Worm (Caenorhabditis elegans) whole organism, young adult: Measurements from ENCODE around the gene C28C12.11.

Experiments used
- B0019.2 ChIP-seq: fragments of 200-800 bp; sonication (Bioruptor generic); conservative IDR thresholded peaks from 2 replicates; pipeline ENCODE4 v1.3.6; 2022; ENCODE audit warnings: missing genetic modification reagents, missing genetic modification characterization, missing compliant biosample characterization
- B0261.1 ChIP-seq: sonication (generic microtip); optimal IDR thresholded peaks from 2 replicates; lab custom pipeline; 2016; ENCODE audit warnings: mild to moderate bottlenecking, missing genetic modification characterization, moderate library complexity, missing compliant biosample characterization
- D2030.7 ChIP-seq: fragments of 200-800 bp; sonication (Bioruptor generic); IDR thresholded peaks from 2 replicates; pipeline ENCODE4 v1.3.6; 2022; ENCODE audit warnings: missing genetic modification reagents, missing genetic modification characterization, missing compliant biosample characterization
- F10E7.11 ChIP-seq: sonication (generic microtip); optimal IDR thresholded peaks from 2 replicates; lab custom pipeline; 2017; ENCODE audit warnings: mild to moderate bottlenecking, missing genetic modification characterization, moderate library complexity, missing compliant biosample characterization
- F33H1.4 ChIP-seq: fragments of 200-800 bp; sonication (Bioruptor generic); IDR thresholded peaks from 2 replicates; pipeline ENCODE4 v1.3.6; 2022; ENCODE audit warnings: missing genetic modification reagents, missing genetic modification characterization, missing compliant biosample characterization
- F37B4.10 ChIP-seq: fragments of 200-800 bp; sonication (Bioruptor generic); IDR thresholded peaks from 2 replicates; pipeline ENCODE4 v1.3.6; 2022; ENCODE audit warnings: missing genetic modification characterization, missing compliant biosample characterization
- F49E8.2 ChIP-seq: sonication (generic microtip); optimal IDR thresholded peaks from 3 replicates; lab custom pipeline; 2017; ENCODE audit warnings: missing genetic modification characterization, mild to moderate bottlenecking, missing compliant biosample characterization, antibody characterized with exemption, moderate library complexity; ENCODE audit not compliant: insufficient read depth
- F52B5.7 ChIP-seq: sonication (generic microtip); optimal IDR thresholded peaks from 2 replicates; lab custom pipeline; 2016; ENCODE audit warnings: mild to moderate bottlenecking, missing genetic modification characterization, missing compliant biosample characterization
- F55B11.4 ChIP-seq: sonication (generic microtip); optimal IDR thresholded peaks from 2 replicates; lab custom pipeline; 2016; ENCODE audit warnings: missing compliant biosample characterization, missing genetic modification characterization, borderline replicate concordance; ENCODE audit not compliant: insufficient read depth
- F57C9.4 ChIP-seq: sonication (generic microtip); optimal IDR thresholded peaks from 2 replicates; lab custom pipeline; 2017; ENCODE audit warnings: mild to moderate bottlenecking, missing genetic modification characterization, missing compliant biosample characterization
- K11D2.4 ChIP-seq: fragments of 200-800 bp; sonication (Bioruptor generic); IDR thresholded peaks from 2 replicates; pipeline ENCODE4 v1.3.6; 2022; ENCODE audit warnings: missing genetic modification reagents, missing genetic modification characterization, missing compliant biosample characterization
- K12H6.12 ChIP-seq: fragments of 200-800 bp; sonication (Bioruptor generic); optimal IDR thresholded peaks from 2 replicates; lab custom pipeline; 2018; ENCODE audit warnings: mild to moderate bottlenecking, missing genetic modification characterization, missing compliant biosample characterization
- Y67H2A.10 ChIP-seq: fragments of 200-800 bp; sonication (Bioruptor generic); conservative IDR thresholded peaks from 2 replicates; pipeline ENCODE4 v1.3.6; 2022; ENCODE audit warnings: missing genetic modification reagents, missing genetic modification characterization, missing compliant biosample characterization
- ama-1 ChIP-seq, 3 experiments: fragments of 150-350 bp in 1 of 3; sonication (generic microtip) in 2 of 3; optimal IDR thresholded peaks; 2 replicates each; lab custom pipeline; 2014 to 2018; ENCODE audit warnings: missing biosample characterization in 2 of 3, missing genetic modification characterization in 2 of 3, missing genetic modification reagents in 2 of 3
- attf-6 ChIP-seq: fragments of 200-800 bp; sonication (Bioruptor generic); IDR thresholded peaks from 2 replicates; pipeline ENCODE4 v1.3.6; 2022; ENCODE audit warnings: missing genetic modification reagents, missing genetic modification characterization, missing compliant biosample characterization
- ccch-3 ChIP-seq: fragments of 200-800 bp; sonication (Bioruptor generic); optimal IDR thresholded peaks from 2 replicates; lab custom pipeline; 2018; ENCODE audit warnings: mild to moderate bottlenecking, missing genetic modification characterization, missing compliant biosample characterization
- ceh-27 ChIP-seq: fragments of 200-800 bp; sonication (Bioruptor generic); optimal IDR thresholded peaks from 2 replicates; lab custom pipeline; 2018; ENCODE audit warnings: mild to moderate bottlenecking, missing genetic modification characterization, moderate library complexity, missing compliant biosample characterization
- ceh-58 ChIP-seq: fragments of 200-800 bp; sonication (Bioruptor generic); IDR thresholded peaks from 2 replicates; pipeline ENCODE4 v1.3.6; 2022; ENCODE audit warnings: missing genetic modification characterization, missing compliant biosample characterization
- ceh-79 ChIP-seq: sonication (generic microtip); optimal IDR thresholded peaks from 2 replicates; lab custom pipeline; 2017; ENCODE audit warnings: mild to moderate bottlenecking, missing genetic modification characterization, missing compliant biosample characterization
- chd-7 ChIP-seq: sonication (generic microtip); optimal IDR thresholded peaks from 2 replicates; lab custom pipeline; 2016; ENCODE audit warnings: mild to moderate bottlenecking, missing genetic modification characterization, moderate library complexity, missing compliant biosample characterization
- die-1 ChIP-seq: sonication (generic microtip); optimal IDR thresholded peaks from 2 replicates; lab custom pipeline; 2016; ENCODE audit warnings: missing genotype, mild to moderate bottlenecking, missing genetic modification characterization, missing compliant biosample characterization
- egl-44 ChIP-seq: fragments of 200-800 bp; sonication (Bioruptor generic); IDR thresholded peaks from 2 replicates; pipeline ENCODE4 v1.3.6; 2022; ENCODE audit warnings: missing genetic modification reagents, missing genetic modification characterization, missing compliant biosample characterization
- egrh-3 ChIP-seq: fragments of 200-800 bp; sonication (Bioruptor generic); IDR thresholded peaks from 2 replicates; pipeline ENCODE4 v1.3.6; 2022; ENCODE audit warnings: missing genetic modification reagents, missing genetic modification characterization, missing compliant biosample characterization
- hlh-12 ChIP-seq: sonication (generic microtip); optimal IDR thresholded peaks from 2 replicates; lab custom pipeline; 2016; ENCODE audit warnings: missing genetic modification characterization, missing compliant biosample characterization
- hrde-1 ChIP-seq: sonication (generic microtip); optimal IDR thresholded peaks from 2 replicates; lab custom pipeline; 2016; ENCODE audit warnings: missing genetic modification characterization, mild to moderate bottlenecking, missing compliant biosample characterization, moderate library complexity, missing genotype, missing genetic modification reagents, borderline replicate concordance
- hsf-1 ChIP-seq: fragments of 200-800 bp; sonication (Bioruptor generic); IDR thresholded peaks from 2 replicates; pipeline ENCODE4 v1.3.6; 2022; ENCODE audit warnings: missing genetic modification reagents, missing genetic modification characterization, missing compliant biosample characterization
- lag-1 ChIP-seq: fragments of 200-800 bp; sonication (Bioruptor generic); IDR thresholded peaks from 2 replicates; pipeline ENCODE4 v1.3.6; 2022; ENCODE audit warnings: missing genetic modification reagents, missing genetic modification characterization, missing compliant biosample characterization
- lin-26 ChIP-seq: fragments of 200-800 bp; sonication (Bioruptor generic); IDR thresholded peaks from 2 replicates; pipeline ENCODE4 v1.3.6; 2022; ENCODE audit warnings: missing genetic modification reagents, missing genetic modification characterization, missing compliant biosample characterization
- madf-10 ChIP-seq: sonication (generic microtip); optimal IDR thresholded peaks from 2 replicates; lab custom pipeline; 2016; ENCODE audit warnings: mild to moderate bottlenecking, missing genetic modification characterization, missing compliant biosample characterization
- madf-6 ChIP-seq: fragments of 200-800 bp; sonication (Bioruptor generic); IDR thresholded peaks from 2 replicates; pipeline ENCODE4 v1.3.6; 2022; ENCODE audit warnings: missing genetic modification reagents, missing genetic modification characterization, missing compliant biosample characterization
- nfya-1 ChIP-seq: sonication (generic microtip); optimal IDR thresholded peaks from 2 replicates; lab custom pipeline; 2017; ENCODE audit warnings: antibody characterized with exemption, missing compliant biosample characterization, missing genetic modification characterization, borderline replicate concordance; ENCODE audit not compliant: insufficient read depth
- nfya-2 ChIP-seq: fragments of 200-800 bp; sonication (Bioruptor generic); IDR thresholded peaks from 2 replicates; pipeline ENCODE4 v1.3.6; 2022; ENCODE audit warnings: missing genetic modification reagents, missing genetic modification characterization, missing compliant biosample characterization
- nfyb-1 ChIP-seq: fragments of 200-800 bp; sonication (Bioruptor generic); IDR thresholded peaks from 2 replicates; pipeline ENCODE4 v1.3.6; 2022; ENCODE audit warnings: missing genetic modification reagents, missing genetic modification characterization, missing compliant biosample characterization
- nhr-179 ChIP-seq: sonication (generic microtip); optimal IDR thresholded peaks from 2 replicates; lab custom pipeline; 2016; ENCODE audit warnings: mild to moderate bottlenecking, missing genetic modification characterization, missing compliant biosample characterization
- nhr-27 ChIP-seq: fragments of 200-800 bp; sonication (Bioruptor generic); optimal IDR thresholded peaks from 2 replicates; lab custom pipeline; 2018; ENCODE audit warnings: mild to moderate bottlenecking, missing genetic modification characterization, moderate library complexity, missing compliant biosample characterization
- nhr-90 ChIP-seq: sonication (generic microtip); optimal IDR thresholded peaks from 2 replicates; lab custom pipeline; 2016; ENCODE audit warnings: missing genotype, mild to moderate bottlenecking, missing genetic modification characterization, missing compliant biosample characterization
- rec-8 ChIP-seq, 2 experiments: sonication (generic microtip); optimal IDR thresholded peaks; 2 replicates each; lab custom pipeline; 2016; ENCODE audit warnings: mild to moderate bottlenecking in 2 of 2, missing genetic modification characterization in 2 of 2, missing genetic modification reagents in 2 of 2, missing genotype in 2 of 2, missing biosample characterization in 1 of 2, missing compliant biosample characterization in 1 of 2, moderate library complexity in 1 of 2
- rpc-1 ChIP-seq, 2 experiments: fragments of 150-350 bp in 1 of 2; sonication (generic microtip) in 1 of 2; optimal IDR thresholded peaks; 2 replicates each; lab custom pipeline; 2014 to 2018; ENCODE audit warnings: missing biosample characterization in 1 of 2, missing genetic modification characterization in 1 of 2, missing genetic modification reagents in 1 of 2, missing genotype in 1 of 2
- snpc-3.4 ChIP-seq: sonication (generic microtip); optimal IDR thresholded peaks from 2 replicates; lab custom pipeline; 2017; ENCODE audit warnings: missing genetic modification characterization, mild to moderate bottlenecking, missing compliant biosample characterization, antibody characterized with exemption, moderate library complexity, missing genotype, missing genetic modification reagents
- snpc-4 ChIP-seq, 5 experiments: fragments of 150-350 bp in 1 of 5; sonication (generic microtip) in 4 of 5; optimal IDR thresholded peaks; 2 replicates each; lab custom pipeline; 2014 to 2018; ENCODE audit warnings: missing genetic modification characterization in 5 of 5, missing biosample characterization in 3 of 5, antibody characterized with exemption in 2 of 5, mild to moderate bottlenecking in 2 of 5, missing compliant biosample characterization in 2 of 5, missing genotype in 2 of 5, moderate library complexity in 2 of 5, missing genetic modification reagents in 1 of 5
- somi-1 ChIP-seq: fragments of 200-800 bp; sonication (Bioruptor generic); optimal IDR thresholded peaks from 2 replicates; lab custom pipeline; 2018; ENCODE audit warnings: mild to moderate bottlenecking, missing genetic modification characterization, missing compliant biosample characterization
- tbp1 ChIP-seq: fragments of 200-800 bp; sonication (Bioruptor generic); optimal IDR thresholded peaks from 2 replicates; lab custom pipeline; 2018; ENCODE audit warnings: mild to moderate bottlenecking, missing genetic modification characterization, missing compliant biosample characterization
- tbx-9 ChIP-seq: sonication (generic microtip); optimal IDR thresholded peaks from 2 replicates; lab custom pipeline; 2016; ENCODE audit warnings: borderline replicate concordance, missing genetic modification characterization, inconsistent platforms, missing compliant biosample characterization
- ztf-18 ChIP-seq: sonication (generic microtip); optimal IDR thresholded peaks from 2 replicates; lab custom pipeline; 2016; ENCODE audit warnings: missing genotype, mild to moderate bottlenecking, missing genetic modification characterization, missing compliant biosample characterization
- ztf-25 ChIP-seq: fragments of 200-800 bp; sonication (Bioruptor generic); IDR thresholded peaks from 2 replicates; pipeline ENCODE4 v1.3.6; 2022; ENCODE audit warnings: missing genetic modification reagents, missing genetic modification characterization, missing compliant biosample characterization
- ztf-28 ChIP-seq: fragments of 200-800 bp; sonication (Bioruptor generic); IDR thresholded peaks from 2 replicates; pipeline ENCODE4 v1.3.6; 2022; ENCODE audit warnings: missing genetic modification reagents, missing genetic modification characterization, missing compliant biosample characterization

The C28C12.11 gene

DNA sequence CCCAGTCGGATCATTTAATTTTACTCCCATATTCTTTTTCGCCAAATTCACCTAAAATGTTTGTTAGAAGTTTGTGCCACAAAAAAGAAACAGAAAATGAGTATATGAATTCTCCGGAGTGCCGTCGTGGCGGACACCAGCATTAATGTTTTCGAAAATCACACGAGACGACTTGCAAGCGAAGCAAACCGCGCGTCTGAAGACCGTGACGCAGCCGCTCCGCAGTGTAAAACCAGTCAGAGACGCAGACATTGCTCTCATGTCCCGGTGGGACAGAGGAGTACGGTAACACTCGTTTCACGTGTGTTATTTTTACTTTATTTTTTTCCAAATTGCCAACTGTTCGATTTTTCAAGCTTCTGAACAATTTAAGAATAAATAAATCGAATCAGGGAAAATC, 41.1 kb upstream of the C28C12.11 start, which contains the start of the genes T26A8.4 and pdtf-1 (continued):
- TF ChIP-seq F49E8.2 (tag; lab: Kevin White, UChicago), result peak; percentile 91
- peak; percentile 96 for TF ChIP-seq nfyb-1 (GFP tag; lab: Robert Waterston, UW)
- TF ChIP-seq hrde-1 (tag; lab: Kevin White, UChicago), result no peak
- no peak for TF ChIP-seq ccch-3 (GFP tag; lab: Kevin White, UChicago)
- TF ChIP-seq ztf-18 (tag; lab: Kevin White, UChicago), result peak; percentile 17
- peak; percentile 97 for TF ChIP-seq ceh-27 (GFP tag; lab: Kevin White, UChicago)
- no peak for TF ChIP-seq B0261.1 (tag; lab: Kevin White, UChicago)
- TF ChIP-seq F57C9.4 (tag; lab: Kevin White, UChicago), result no peak
- no peak for TF ChIP-seq rec-8 (tag; optimal IDR thresholded peaks at IDR 0.05; lab: Kevin White, UChicago)
- TF ChIP-seq F33H1.4 (GFP tag; lab: Robert Waterston, UW), result peak; percentile 97
- TF ChIP-seq ztf-28 (GFP tag; lab: Robert Waterston, UW), result 0 out of 2 replicates have a peak, but pooled peaks have one; percentile 78
- peak; percentile 74 for TF ChIP-seq tbp1 (GFP tag; lab: Kevin White, UChicago)
- no peak for TF ChIP-seq F10E7.11 (tag; lab: Kevin White, UChicago)
- peak; percentile 69 for TF ChIP-seq madf-10 (tag; lab: Kevin White, UChicago)
- no peak for TF ChIP-seq F55B11.4 (tag; lab: Kevin White, UChicago)
- no peak for TF ChIP-seq nfya-1 (tag; lab: Kevin White, UChicago)
- TF ChIP-seq die-1 (tag; lab: Kevin White, UChicago), result no peak
- peak; percentile 60 for TF ChIP-seq snpc-4 (GFP tag; optimal IDR thresholded peaks at IDR 0.05; lab: Kevin White, UChicago)
- peak; percentile 81 to 93 (median 88) for TF ChIP-seq snpc-4 (tag; optimal IDR thresholded peaks at IDR 0.05; lab: Kevin White, UChicago)
- no peak for TF ChIP-seq F37B4.10 (GFP tag; lab: Robert Waterston, UW)
- TF ChIP-seq K11D2.4, result peak; percentile 76
- TF ChIP-seq egrh-3, result peak; percentile 63
- no peak for TF ChIP-seq hlh-12 (tag; lab: Kevin White, UChicago)
- peak; percentile 65 for TF ChIP-seq B0019.2 (GFP tag; lab: Robert Waterston, UW)
- no peak for TF ChIP-seq nfya-2 (GFP tag; lab: Robert Waterston, UW)
- TF ChIP-seq somi-1 (GFP tag; lab: Kevin White, UChicago), result peak; percentile 58
- no peak for TF ChIP-seq ceh-58 (GFP tag; lab: Robert Waterston, UW)
- no peak for TF ChIP-seq ceh-79
- no peak for TF ChIP-seq ztf-25 (GFP tag; lab: Robert Waterston, UW)
- TF ChIP-seq chd-7, result peak; percentile 41
- no peak for TF ChIP-seq tbx-9 (tag; lab: Kevin White, UChicago)
- TF ChIP-seq lag-1 (GFP tag; lab: Robert Waterston, UW), result no peak
- no peak for TF ChIP-seq nhr-179 (tag; lab: Kevin White, UChicago)
- peak; percentile 84 for TF ChIP-seq madf-6 (GFP tag; lab: Robert Waterston, UW)
- TF ChIP-seq K12H6.12 (tag; lab: Kevin White, UChicago), result peak; percentile 90
- TF ChIP-seq ama-1 (optimal IDR thresholded peaks at IDR 0.05; lab: Kevin White, UChicago), result peak; percentile 68
- no peak for TF ChIP-seq ama-1 (GFP tag; optimal IDR thresholded peaks at IDR 0.05; lab: Kevin White, UChicago)
- TF ChIP-seq rpc-1 (optimal IDR thresholded peaks at IDR 0.05; lab: Kevin White, UChicago), result peak; percentile 15
- TF ChIP-seq rpc-1 (tag; optimal IDR thresholded peaks at IDR 0.05; lab: Kevin White, UChicago), result no peak
- TF ChIP-seq Y67H2A.10, result peak; percentile 88; the same call in 1 of the 2 replicates
- TF ChIP-seq F52B5.7 (tag; lab: Kevin White, UChicago), result peak; percentile 6
- TF ChIP-seq lin-26 (GFP tag; lab: Robert Waterston, UW), result 0 out of 2 replicates have a peak, but pooled peaks have one; percentile 34
- peak; percentile 46 for TF ChIP-seq snpc-3.4 (tag; lab: Kevin White, UChicago)
- peak; percentile 80 for TF ChIP-seq egl-44 (GFP tag; lab: Robert Waterston, UW)
- no peak for TF ChIP-seq nhr-90 (tag; lab: Kevin White, UChicago)
- TF ChIP-seq attf-6 (GFP tag; lab: Robert Waterston, UW), result no peak; the same call in 1 of the 2 replicates
- peak; percentile 70 for TF ChIP-seq hsf-1 (GFP tag; lab: Robert Waterston, UW)
- TF ChIP-seq D2030.7, result peak; percentile 88
- no peak for TF ChIP-seq nhr-27 (tag; lab: Kevin White, UChicago)
